Worm (Caenorhabditis elegans) whole organism, late embryonic: Measurements from ENCODE around the gene har-1.
A peak's percentile ranks its signal among the peaks of the same experiment; 100 is the strongest.

Experiments used
- C08G9.2 ChIP-seq: sonication (generic microtip); optimal IDR thresholded peaks from 2 replicates; lab custom pipeline; 2016; ENCODE audit warnings: mild to moderate bottlenecking, missing genetic modification characterization, moderate library complexity, missing compliant biosample characterization
- C38D4.7 ChIP-seq: fragments of 200-800 bp; sonication (Bioruptor generic); optimal IDR thresholded peaks from 2 replicates; lab custom pipeline; 2018; ENCODE audit warnings: mild to moderate bottlenecking, missing genetic modification characterization, moderate library complexity, missing compliant biosample characterization
- F13H6.1 ChIP-seq: sonication (generic microtip); optimal IDR thresholded peaks from 2 replicates; lab custom pipeline; 2016; ENCODE audit warnings: missing genetic modification characterization, missing compliant biosample characterization
- K02D7.2 ChIP-seq: sonication (generic microtip); optimal IDR thresholded peaks from 2 replicates; lab custom pipeline; 2017; ENCODE audit warnings: mild to moderate bottlenecking, missing genetic modification characterization, missing compliant biosample characterization
- K09A11.1 ChIP-seq: sonication (generic microtip); optimal IDR thresholded peaks from 2 replicates; lab custom pipeline; 2017; ENCODE audit warnings: antibody characterized with exemption, mild to moderate bottlenecking, missing genetic modification characterization, missing compliant biosample characterization; ENCODE audit not compliant: insufficient read depth
- T23F11.4 ChIP-seq: fragments of 200-800 bp; sonication (Bioruptor generic); optimal IDR thresholded peaks from 2 replicates; lab custom pipeline; 2018; ENCODE audit warnings: mild to moderate bottlenecking, missing genetic modification characterization, missing compliant biosample characterization
- ahr-1 ChIP-seq: sonication (generic microtip); optimal IDR thresholded peaks from 2 replicates; lab custom pipeline; 2016; ENCODE audit warnings: missing genetic modification characterization, missing compliant biosample characterization
- ceh-14 ChIP-seq: sonication (generic microtip); optimal IDR thresholded peaks from 2 replicates; lab custom pipeline; 2016; ENCODE audit warnings: missing genotype, missing genetic modification characterization, missing compliant biosample characterization
- ceh-18 ChIP-seq: sonication (generic microtip); optimal IDR thresholded peaks from 2 replicates; lab custom pipeline; 2016; ENCODE audit warnings: missing genetic modification characterization, missing compliant biosample characterization
- ceh-2 ChIP-seq: sonication (generic microtip); optimal IDR thresholded peaks from 2 replicates; lab custom pipeline; 2016; ENCODE audit warnings: missing genotype, missing genetic modification characterization, missing compliant biosample characterization
- ceh-30 ChIP-seq: fragments of 150-350 bp; optimal IDR thresholded peaks from 2 replicates; lab custom pipeline; 2014; ENCODE audit warnings: missing biosample characterization, missing genetic modification characterization
- ceh-45 ChIP-seq: fragments of 200-800 bp; sonication (Bioruptor generic); IDR thresholded peaks from 2 replicates; pipeline ENCODE4 v1.3.6; 2022; ENCODE audit warnings: missing genetic modification reagents, missing genetic modification characterization, missing compliant biosample characterization
- ceh-48 ChIP-seq: sonication (generic microtip); optimal IDR thresholded peaks from 2 replicates; lab custom pipeline; 2016; ENCODE audit warnings: missing genetic modification characterization, inconsistent platforms, missing compliant biosample characterization
- ceh-6 ChIP-seq: fragments of 200-800 bp; sonication (Bioruptor generic); optimal IDR thresholded peaks from 2 replicates; lab custom pipeline; 2018; ENCODE audit warnings: mild to moderate bottlenecking, missing genetic modification characterization, missing compliant biosample characterization
- che-1 ChIP-seq: sonication (generic microtip); optimal IDR thresholded peaks from 2 replicates; lab custom pipeline; 2016; ENCODE audit warnings: mild to moderate bottlenecking, missing genetic modification characterization, missing compliant biosample characterization
- dmd-4 ChIP-seq: sonication (generic microtip); optimal IDR thresholded peaks from 2 replicates; lab custom pipeline; 2016; ENCODE audit warnings: borderline replicate concordance, missing genetic modification characterization, missing compliant biosample characterization
- dve-1 ChIP-seq: sonication (generic microtip); optimal IDR thresholded peaks from 2 replicates; lab custom pipeline; 2017; ENCODE audit warnings: antibody characterized with exemption, mild to moderate bottlenecking, missing genetic modification characterization, missing compliant biosample characterization
- elt-2 ChIP-seq: sonication (generic microtip); optimal IDR thresholded peaks from 2 replicates; lab custom pipeline; 2016; ENCODE audit warnings: missing genetic modification reagents, missing genetic modification characterization, missing compliant biosample characterization
- elt-4 ChIP-seq: sonication (generic microtip); optimal IDR thresholded peaks from 2 replicates; lab custom pipeline; 2016; ENCODE audit warnings: missing genetic modification characterization, missing compliant biosample characterization
- ets-4 ChIP-seq: sonication (generic microtip); optimal IDR thresholded peaks from 2 replicates; lab custom pipeline; 2016; ENCODE audit warnings: missing genetic modification characterization, missing compliant biosample characterization
- fkh-10 ChIP-seq: fragments of 150-350 bp; optimal IDR thresholded peaks from 2 replicates; lab custom pipeline; 2014; ENCODE audit warnings: missing biosample characterization, missing genetic modification reagents, missing genetic modification characterization
- hlh-13 ChIP-seq: fragments of 200-800 bp; sonication (Bioruptor generic); optimal IDR thresholded peaks from 2 replicates; lab custom pipeline; 2018; ENCODE audit warnings: mild to moderate bottlenecking, missing genetic modification characterization, missing compliant biosample characterization
- hlh-15 ChIP-seq: sonication (generic microtip); optimal IDR thresholded peaks from 2 replicates; lab custom pipeline; 2016; ENCODE audit warnings: missing genetic modification characterization, missing compliant biosample characterization
- hlh-6 ChIP-seq: sonication (generic microtip); optimal IDR thresholded peaks from 2 replicates; lab custom pipeline; 2016; ENCODE audit warnings: missing genotype, missing genetic modification characterization, missing compliant biosample characterization
- lim-6 ChIP-seq: sonication (generic microtip); optimal IDR thresholded peaks from 2 replicates; lab custom pipeline; 2016; ENCODE audit warnings: missing genetic modification characterization, missing compliant biosample characterization
- lin-11 ChIP-seq: fragments of 200-800 bp; sonication (Bioruptor generic); optimal IDR thresholded peaks from 2 replicates; lab custom pipeline; 2018; ENCODE audit warnings: mild to moderate bottlenecking, missing genetic modification characterization, missing compliant biosample characterization
- madf-2 ChIP-seq: sonication (generic microtip); optimal IDR thresholded peaks from 2 replicates; lab custom pipeline; 2017; ENCODE audit warnings: missing genetic modification characterization, missing compliant biosample characterization
- nfya-1 ChIP-seq: sonication (generic microtip); optimal IDR thresholded peaks from 2 replicates; lab custom pipeline; 2017; ENCODE audit warnings: missing genetic modification characterization, mild to moderate bottlenecking, missing compliant biosample characterization, antibody characterized with exemption, moderate library complexity
- nhr-11 ChIP-seq: fragments of 150-350 bp; optimal IDR thresholded peaks from 2 replicates; lab custom pipeline; 2014; ENCODE audit warnings: missing biosample characterization, missing genetic modification characterization
- pag-3 ChIP-seq: sonication (generic microtip); optimal IDR thresholded peaks from 2 replicates; lab custom pipeline; 2016; ENCODE audit warnings: missing compliant biosample characterization, missing genetic modification characterization, borderline replicate concordance
- pax-1 ChIP-seq: fragments of 150-350 bp; optimal IDR thresholded peaks from 2 replicates; lab custom pipeline; 2014; ENCODE audit warnings: missing biosample characterization, missing genetic modification characterization
- pha-2 ChIP-seq: sonication (generic microtip); optimal IDR thresholded peaks from 2 replicates; lab custom pipeline; 2017; ENCODE audit warnings: mild to moderate bottlenecking, missing genetic modification characterization, missing compliant biosample characterization
- pha-4 ChIP-seq: fragments of 150-350 bp; optimal IDR thresholded peaks from 2 replicates; lab custom pipeline; 2018; ENCODE audit warnings: missing biosample characterization, missing genetic modification reagents, missing genetic modification characterization
- pqm-1 ChIP-seq: sonication (generic microtip); optimal IDR thresholded peaks from 2 replicates; lab custom pipeline; 2016; ENCODE audit warnings: missing genetic modification characterization, missing compliant biosample characterization
- pros-1 ChIP-seq: fragments of 150-350 bp; optimal IDR thresholded peaks from 2 replicates; lab custom pipeline; 2014; ENCODE audit warnings: missing biosample characterization, missing genetic modification reagents, missing genetic modification characterization
- ref-2 ChIP-seq: sonication (generic microtip); optimal IDR thresholded peaks from 2 replicates; lab custom pipeline; 2016; ENCODE audit warnings: missing genetic modification characterization, missing compliant biosample characterization
- rnt-1 ChIP-seq: sonication (generic microtip); optimal IDR thresholded peaks from 2 replicates; lab custom pipeline; 2016; ENCODE audit warnings: missing genetic modification characterization, missing compliant biosample characterization
- sox-2 ChIP-seq: fragments of 200-800 bp; sonication (Bioruptor generic); IDR thresholded peaks from 2 replicates; pipeline ENCODE4 v1.3.6; 2022; ENCODE audit warnings: missing genetic modification reagents, missing genetic modification characterization, missing compliant biosample characterization
- syd-9 ChIP-seq: sonication (generic microtip); optimal IDR thresholded peaks from 2 replicates; lab custom pipeline; 2016; ENCODE audit warnings: mild to moderate bottlenecking, missing genetic modification characterization, moderate library complexity, missing compliant biosample characterization
- tbx-2 ChIP-seq: sonication (generic microtip); optimal IDR thresholded peaks from 2 replicates; lab custom pipeline; 2016; ENCODE audit warnings: missing genetic modification characterization, missing compliant biosample characterization
- tbx-7 ChIP-seq: sonication (generic microtip); optimal IDR thresholded peaks from 2 replicates; lab custom pipeline; 2016; ENCODE audit warnings: missing genotype, missing genetic modification characterization, missing compliant biosample characterization
- ttx-3 ChIP-seq: sonication (generic microtip); optimal IDR thresholded peaks from 2 replicates; lab custom pipeline; 2016; ENCODE audit warnings: missing genetic modification reagents, missing genetic modification characterization, missing compliant biosample characterization
- unc-55 ChIP-seq: sonication (generic microtip); optimal IDR thresholded peaks from 2 replicates; lab custom pipeline; 2017; ENCODE audit warnings: missing biosample characterization, missing genetic modification reagents, missing genetic modification characterization
- unc-86 ChIP-seq: sonication (generic microtip); optimal IDR thresholded peaks from 2 replicates; lab custom pipeline; 2016; ENCODE audit warnings: missing genetic modification characterization, missing compliant biosample characterization
- ztf-16 ChIP-seq: sonication (generic microtip); optimal IDR thresholded peaks from 2 replicates; lab custom pipeline; 2017; ENCODE audit warnings: missing genetic modification characterization, missing compliant biosample characterization

Gene har-1

DNA sequence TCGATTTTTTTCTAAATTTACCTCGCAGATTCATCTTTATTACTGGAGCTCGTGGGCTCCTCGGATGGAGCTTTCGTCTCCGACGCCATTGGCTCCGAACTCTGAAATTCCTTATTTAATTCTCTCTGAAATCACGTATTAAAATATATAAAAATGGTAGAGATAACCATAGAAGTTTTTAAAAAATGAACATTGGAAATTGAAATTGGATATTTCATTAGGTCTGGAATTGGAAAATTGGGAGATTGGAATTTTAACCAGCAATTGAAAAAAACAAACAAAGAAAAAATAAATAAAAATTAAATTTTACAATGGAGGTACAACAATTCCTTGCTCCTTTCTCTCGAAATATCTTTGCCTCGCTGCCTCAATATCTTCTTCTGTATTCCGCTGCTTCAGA, 14.9 kb downstream of the har-1 start, which contains the start of gene rnf-5:
rnf-5 (minus strand) TSS at position 101 of the 400 bp plus-strand sequence.
- no peak for TF ChIP-seq pqm-1 (tag; lab: Kevin White, UChicago)
- no peak for TF ChIP-seq K02D7.2 (tag; lab: Kevin White, UChicago)
- TF ChIP-seq tbx-2 (tag; lab: Kevin White, UChicago): no peak
- TF ChIP-seq hlh-13 (GFP tag; lab: Kevin White, UChicago): no peak
- TF ChIP-seq elt-2 (tag; lab: Kevin White, UChicago): no peak
- no peak for TF ChIP-seq ceh-30 (tag; lab: Kevin White, UChicago)
- no peak for TF ChIP-seq ceh-2 (tag; lab: Kevin White, UChicago)
- TF ChIP-seq hlh-15: no peak
- TF ChIP-seq T23F11.4 (GFP tag; lab: Kevin White, UChicago): no peak
- no peak for TF ChIP-seq ets-4
- TF ChIP-seq dve-1 (tag; lab: Kevin White, UChicago): no peak
- no peak for TF ChIP-seq sox-2 (GFP tag; lab: Robert Waterston, UW)
- no peak for TF ChIP-seq pax-1 (tag; lab: Kevin White, UChicago)
- no peak for TF ChIP-seq ceh-6 (GFP tag; lab: Kevin White, UChicago)
- no peak for TF ChIP-seq lim-6
- no peak for TF ChIP-seq F13H6.1 (tag; lab: Kevin White, UChicago)

DNA sequence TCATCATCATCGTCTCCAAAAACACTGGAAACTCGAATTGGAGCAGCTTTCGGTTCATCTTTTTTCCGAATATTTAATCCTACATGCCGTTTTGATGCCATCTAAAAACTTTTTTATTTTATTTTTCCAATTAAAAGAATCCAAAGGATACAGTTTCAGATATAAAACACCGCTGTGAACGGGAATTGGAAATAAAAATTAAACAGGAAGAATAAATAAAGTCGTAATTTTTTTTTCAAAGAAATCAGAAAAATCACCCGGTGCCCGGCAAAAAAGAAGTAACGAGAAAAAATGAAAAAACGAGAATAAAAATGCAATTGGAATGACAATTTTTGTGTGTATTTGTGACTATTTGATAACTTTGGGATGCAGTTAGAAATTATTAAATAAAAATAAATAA, 16.8 kb downstream of the har-1 start, which contains the start of gene ccdc-55:
ccdc-55 (minus strand) TSS at position 101 of the 400 bp plus-strand sequence.
- TF ChIP-seq dmd-4 (tag; lab: Kevin White, UChicago) (no peak), pha-4 (tag; lab: Kevin White, UChicago) (no peak), ahr-1 (no peak), T23F11.4 (GFP tag; lab: Kevin White, UChicago) (no peak), madf-2 (tag; lab: Kevin White, UChicago) (no peak), hlh-13 (GFP tag; lab: Kevin White, UChicago) (no peak), pax-1 (tag; lab: Kevin White, UChicago) (no peak), pqm-1 (tag; lab: Kevin White, UChicago) (no peak), F13H6.1 (tag; lab: Kevin White, UChicago) (no peak)
- TF ChIP-seq, all 69 proteins: peak for 0

DNA sequence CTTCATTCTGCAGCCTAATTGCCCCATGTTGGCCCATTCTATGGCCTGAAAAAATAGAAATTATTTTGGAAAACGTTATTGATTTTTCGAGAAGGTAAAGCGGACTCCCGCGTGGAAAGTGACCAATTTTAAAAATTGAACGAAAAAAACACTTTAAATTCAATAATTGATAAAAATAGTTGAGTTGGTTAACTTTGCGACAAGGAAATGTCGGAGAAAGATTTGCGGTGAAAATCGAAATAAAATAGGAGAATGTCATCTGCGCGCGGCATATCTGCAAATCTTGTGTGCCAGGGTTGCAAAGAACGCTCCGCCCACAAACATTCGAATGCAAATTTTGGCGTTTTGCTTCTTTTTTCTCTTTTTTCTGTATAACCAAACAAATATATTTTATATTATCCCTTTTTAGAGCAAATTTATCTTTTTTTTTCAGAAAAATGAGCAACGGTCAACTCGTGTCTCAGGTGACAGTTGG, 19.1 kb downstream of the har-1 start, which contains the start of the genes rnf-121 and C16C10.4:
rnf-121 (minus strand) TSS at position 51 of the 475 bp plus-strand sequence.
C16C10.4 (plus strand) TSS at position 434 of the 475 bp plus-strand sequence.
- TF ChIP-seq ceh-6 (GFP tag; lab: Kevin White, UChicago) (peak; percentile 85), ztf-16 (tag; lab: Kevin White, UChicago) (peak; percentile 88), ets-4 (peak; percentile 69), T23F11.4 (GFP tag; lab: Kevin White, UChicago) (peak; percentile 83), elt-4 (tag; lab: Kevin White, UChicago) (no peak), ceh-48 (tag; lab: Kevin White, UChicago) (peak; percentile 76), ceh-18 (tag; lab: Kevin White, UChicago) (peak; percentile 62), ttx-3 (peak; percentile 92), fkh-10 (peak; percentile 64), dve-1 (tag; lab: Kevin White, UChicago) (peak; percentile 65), ceh-45 (GFP tag; lab: Robert Waterston, UW) (peak; percentile 81; the same call in 1 of the 2 replicates), unc-86 (tag; lab: Kevin White, UChicago) (peak; percentile 93), hlh-15 (peak; percentile 94), nfya-1 (tag; lab: Kevin White, UChicago) (peak; percentile 92), pha-2 (tag; lab: Kevin White, UChicago) (peak; percentile 92), pros-1 (peak; percentile 11), che-1 (tag; lab: Kevin White, UChicago) (peak; percentile 88), tbx-7 (tag; lab: Kevin White, UChicago) (peak; percentile 59), C38D4.7 (peak; percentile 90), pag-3 (tag; lab: Kevin White, UChicago) (peak; percentile 37), pax-1 (tag; lab: Kevin White, UChicago) (no peak), syd-9 (tag; lab: Kevin White, UChicago) (peak; percentile 92), ceh-14 (peak; percentile 95), K09A11.1 (peak; percentile 96), ceh-30 (tag; lab: Kevin White, UChicago) (peak; percentile 93), C08G9.2 (peak; percentile 91), hlh-6 (peak; percentile 85), nhr-11 (tag; lab: Kevin White, UChicago) (no peak), unc-55 (GFP tag; lab: Kevin White, UChicago) (no peak), dmd-4 (tag; lab: Kevin White, UChicago) (peak; percentile 77), ref-2 (tag; lab: Kevin White, UChicago) (peak; percentile 94), rnt-1 (tag; lab: Kevin White, UChicago) (peak; percentile 93), pqm-1 (tag; lab: Kevin White, UChicago) (peak; percentile 51), sox-2 (GFP tag; lab: Robert Waterston, UW) (0 out of 2 replicates have a peak, but pooled peaks have one; percentile 29), lin-11 (tag; lab: Kevin White, UChicago) (peak; percentile 82)
